Fruit fly (Drosophila melanogaster) whole organism, prepupa: ENCODE results near the gene CG4362.

Source experiments
- CG10631 ChIP-seq: fragments of 200-800 bp; sonication (Bioruptor generic); optimal IDR thresholded peaks from 2 replicates; lab custom pipeline; 2016; ENCODE audit warnings: missing biosample characterization, missing genetic modification characterization
- CG11762 ChIP-seq: fragments of 200-800 bp; sonication (Bioruptor generic); optimal IDR thresholded peaks from 3 replicates; lab custom pipeline; 2016; ENCODE audit warnings: missing biosample characterization, missing genetic modification characterization; ENCODE audit not compliant: insufficient read depth
- CG6792 ChIP-seq: fragments of 200-800 bp; sonication (Bioruptor generic); optimal IDR thresholded peaks from 3 replicates; lab custom pipeline; 2016; ENCODE audit warnings: missing biosample characterization, missing genetic modification characterization
- CG6808 ChIP-seq: fragments of 200-800 bp; sonication (Bioruptor generic); optimal IDR thresholded peaks from 3 replicates; lab custom pipeline; 2017; ENCODE audit warnings: missing biosample characterization, missing genetic modification characterization, mild to moderate bottlenecking, moderate library complexity, missing genetic modification reagents
- CG6854 ChIP-seq: fragments of 200-800 bp; sonication (Bioruptor generic); optimal IDR thresholded peaks from 2 replicates; lab custom pipeline; 2017; ENCODE audit warnings: missing biosample characterization, mild to moderate bottlenecking, missing genetic modification characterization
- Eip93F ChIP-seq: fragments of 200-800 bp; sonication (Bioruptor generic); optimal IDR thresholded peaks from 2 replicates; lab custom pipeline; 2016; ENCODE audit warnings: missing biosample characterization, mild to moderate bottlenecking, missing genetic modification characterization
- Ets96B ChIP-seq: fragments of 200-800 bp; optimal IDR thresholded peaks from 2 replicates; lab custom pipeline; 2019; ENCODE audit warnings: missing biosample characterization, mild to moderate bottlenecking, missing genetic modification characterization, moderate library complexity
- Sox15 ChIP-seq: fragments of 200-800 bp; sonication (Bioruptor generic); optimal IDR thresholded peaks from 3 replicates; lab custom pipeline; 2016; ENCODE audit warnings: missing biosample characterization, missing genetic modification characterization
- fkh ChIP-seq: fragments of 200-800 bp; sonication (Bioruptor generic); optimal IDR thresholded peaks from 3 replicates; lab custom pipeline; 2017; ENCODE audit warnings: missing biosample characterization, mild to moderate bottlenecking, missing genetic modification characterization, moderate library complexity

dm6 chr3R:20288564-20288963 is 18.8 kb downstream of the CG4362 start:
- TF ChIP-seq CG6854 (GFP tag; lab: Kevin White, UChicago) (no peak), Ets96B (no peak), CG6808 (GFP tag; lab: Kevin White, UChicago) (no peak), CG6792 (GFP tag; lab: Kevin White, UChicago) (no peak), CG10631 (GFP tag; lab: Kevin White, UChicago) (no peak), Sox15 (GFP tag; lab: Kevin White, UChicago) (no peak), fkh (GFP tag; lab: Kevin White, UChicago) (no peak), CG11762 (GFP tag; lab: Kevin White, UChicago) (no peak), Eip93F (GFP tag; lab: Kevin White, UChicago) (no peak)
